Worm (Caenorhabditis elegans) whole organism, L3 larva: ENCODE measurements around the gene K09H11.11.

Experiments used
- R02D3.7 ChIP-seq: fragments of 150-350 bp; optimal IDR thresholded peaks from 2 replicates; lab custom pipeline; 2014; ENCODE audit warnings: missing biosample characterization, missing genetic modification characterization
- ZK546.5 ChIP-seq: sonication (generic microtip); optimal IDR thresholded peaks from 2 replicates; lab custom pipeline; 2017; ENCODE audit warnings: missing biosample characterization, missing genetic modification characterization
- ama-1 ChIP-seq: fragments of 150-350 bp; optimal IDR thresholded peaks from 2 replicates; lab custom pipeline; 2018
- ceh-28 ChIP-seq: fragments of 150-350 bp; optimal IDR thresholded peaks from 2 replicates; lab custom pipeline; 2014; ENCODE audit warnings: missing biosample characterization, missing genetic modification reagents, missing genetic modification characterization
- daf-12 ChIP-seq: fragments of 150-350 bp; optimal IDR thresholded peaks from 2 replicates; lab custom pipeline; 2014; ENCODE audit warnings: missing biosample characterization, missing genetic modification reagents, missing genetic modification characterization
- egl-27 ChIP-seq: sonication (generic microtip); optimal IDR thresholded peaks from 4 replicates; lab custom pipeline; 2017; ENCODE audit warnings: missing biosample characterization, missing genetic modification reagents, missing genetic modification characterization
- egl-5 ChIP-seq: fragments of 150-350 bp; optimal IDR thresholded peaks from 2 replicates; lab custom pipeline; 2017; ENCODE audit warnings: missing biosample characterization, missing genetic modification reagents, missing genetic modification characterization, inconsistent platforms
- elt-1 ChIP-seq: fragments of 150-350 bp; optimal IDR thresholded peaks from 2 replicates; lab custom pipeline; 2014; ENCODE audit warnings: missing biosample characterization, missing genetic modification characterization
- elt-2 ChIP-seq: sonication (generic microtip); optimal IDR thresholded peaks from 2 replicates; lab custom pipeline; 2016; ENCODE audit warnings: missing genetic modification reagents, mild to moderate bottlenecking, missing genetic modification characterization, missing compliant biosample characterization
- elt-3 ChIP-seq, 3 experiments: fragments of 150-350 bp in 1 of 3; sonication (generic microtip) in 2 of 3; optimal IDR thresholded peaks; 2 replicates in 2 of 3; 4 replicates in 1 of 3; lab custom pipeline; 2014 to 2017; ENCODE audit warnings: missing biosample characterization in 3 of 3, missing genetic modification characterization in 3 of 3
- eor-1 ChIP-seq, 2 experiments: fragments of 150-350 bp; optimal IDR thresholded peaks; 2 replicates each; lab custom pipeline; 2014 to 2018; ENCODE audit warnings: missing biosample characterization in 2 of 2, missing genetic modification characterization in 2 of 2
- fkh-10 ChIP-seq: sonication (generic microtip); optimal IDR thresholded peaks from 2 replicates; lab custom pipeline; 2017; ENCODE audit warnings: missing biosample characterization, missing genetic modification reagents, missing genetic modification characterization
- fkh-2 ChIP-seq: fragments of 150-350 bp; optimal IDR thresholded peaks from 2 replicates; lab custom pipeline; 2014; ENCODE audit warnings: missing biosample characterization, missing genetic modification reagents, missing genetic modification characterization
- hmg-11 ChIP-seq: sonication (generic microtip); optimal IDR thresholded peaks from 2 replicates; lab custom pipeline; 2016; ENCODE audit warnings: missing genetic modification characterization, missing compliant biosample characterization
- jun-1 ChIP-seq: fragments of 150-350 bp; optimal IDR thresholded peaks from 2 replicates; lab custom pipeline; 2014; ENCODE audit warnings: missing biosample characterization, missing genetic modification reagents, missing genetic modification characterization
- lin-15B ChIP-seq: fragments of 150-350 bp; optimal IDR thresholded peaks from 2 replicates; lab custom pipeline; 2014; ENCODE audit warnings: missing biosample characterization, missing genetic modification characterization
- lin-39 ChIP-seq: fragments of 150-350 bp; optimal IDR thresholded peaks from 2 replicates; lab custom pipeline; 2018; ENCODE audit warnings: missing biosample characterization, missing genetic modification reagents, missing genetic modification characterization
- mdl-1 ChIP-seq: fragments of 150-350 bp; optimal IDR thresholded peaks from 2 replicates; lab custom pipeline; 2014; ENCODE audit warnings: missing biosample characterization, missing genetic modification characterization
- mml-1 ChIP-seq: fragments of 150-350 bp; sonication (generic microtip); optimal IDR thresholded peaks from 3 replicates; lab custom pipeline; 2014; ENCODE audit warnings: missing biosample characterization, missing genetic modification characterization
- nfya-1 ChIP-seq: sonication (generic microtip); optimal IDR thresholded peaks from 2 replicates; lab custom pipeline; 2017; ENCODE audit warnings: missing genetic modification characterization, mild to moderate bottlenecking, missing compliant biosample characterization, antibody characterized with exemption, moderate library complexity; ENCODE audit not compliant: insufficient read depth
- nhr-11 ChIP-seq: fragments of 150-350 bp; optimal IDR thresholded peaks from 2 replicates; lab custom pipeline; 2014; ENCODE audit warnings: missing biosample characterization, missing genetic modification characterization
- nhr-12 ChIP-seq: fragments of 150-350 bp; optimal IDR thresholded peaks from 2 replicates; lab custom pipeline; 2014; ENCODE audit warnings: missing biosample characterization, missing genetic modification characterization
- nhr-23 ChIP-seq: fragments of 150-350 bp; optimal IDR thresholded peaks from 2 replicates; lab custom pipeline; 2014; ENCODE audit warnings: missing biosample characterization, missing genetic modification reagents, missing genetic modification characterization
- nhr-237 ChIP-seq: fragments of 150-350 bp; optimal IDR thresholded peaks from 2 replicates; lab custom pipeline; 2014; ENCODE audit warnings: missing biosample characterization, missing genetic modification characterization
- nhr-25 ChIP-seq: sonication (generic microtip); optimal IDR thresholded peaks from 2 replicates; lab custom pipeline; 2017; ENCODE audit warnings: missing biosample characterization, missing genetic modification characterization
- nhr-28 ChIP-seq: fragments of 150-350 bp; optimal IDR thresholded peaks from 2 replicates; lab custom pipeline; 2014; ENCODE audit warnings: missing biosample characterization, missing genetic modification characterization
- nhr-43 ChIP-seq: sonication (generic microtip); optimal IDR thresholded peaks from 2 replicates; lab custom pipeline; 2016; ENCODE audit warnings: mild to moderate bottlenecking, missing genetic modification characterization, missing compliant biosample characterization; ENCODE audit not compliant: poor library complexity, severe bottlenecking
- nhr-67 ChIP-seq: fragments of 150-350 bp; optimal IDR thresholded peaks from 2 replicates; lab custom pipeline; 2014; ENCODE audit warnings: missing biosample characterization, missing genetic modification characterization
- nhr-76 ChIP-seq: fragments of 150-350 bp; sonication (generic microtip); optimal IDR thresholded peaks from 5 replicates; lab custom pipeline; 2014; ENCODE audit warnings: missing biosample characterization, missing genetic modification characterization
- nhr-77 ChIP-seq: fragments of 150-350 bp; optimal IDR thresholded peaks from 2 replicates; lab custom pipeline; 2014; ENCODE audit warnings: missing biosample characterization, missing genetic modification characterization
- pha-4 ChIP-seq: fragments of 150-350 bp; optimal IDR thresholded peaks from 2 replicates; lab custom pipeline; 2014; ENCODE audit warnings: missing biosample characterization, missing genetic modification reagents, missing genetic modification characterization
- pqm-1 ChIP-seq: fragments of 150-350 bp; optimal IDR thresholded peaks from 2 replicates; lab custom pipeline; 2017; ENCODE audit warnings: missing biosample characterization, missing genetic modification characterization, inconsistent platforms
- sea-2 ChIP-seq: fragments of 150-350 bp; sonication (generic microtip); optimal IDR thresholded peaks from 4 replicates; lab custom pipeline; 2014; ENCODE audit warnings: missing biosample characterization, missing genetic modification reagents, missing genetic modification characterization
- tbx-2 ChIP-seq: sonication (generic microtip); optimal IDR thresholded peaks from 2 replicates; lab custom pipeline; 2016; ENCODE audit warnings: mild to moderate bottlenecking, missing genetic modification characterization, missing compliant biosample characterization
- unc-39 ChIP-seq: sonication (generic microtip); optimal IDR thresholded peaks from 4 replicates; lab custom pipeline; 2017; ENCODE audit warnings: missing biosample characterization, missing genetic modification characterization
- unc-62 ChIP-seq: fragments of 150-350 bp; sonication (generic microtip); optimal IDR thresholded peaks from 4 replicates; lab custom pipeline; 2014; ENCODE audit warnings: missing biosample characterization, missing genetic modification reagents, missing genetic modification characterization
- zag-1 ChIP-seq: fragments of 150-350 bp; optimal IDR thresholded peaks from 2 replicates; lab custom pipeline; 2014; ENCODE audit warnings: missing biosample characterization, missing genetic modification characterization
- ztf-4 ChIP-seq: fragments of 150-350 bp; optimal IDR thresholded peaks from 2 replicates; lab custom pipeline; 2014; ENCODE audit warnings: missing biosample characterization, missing genetic modification characterization

Gene K09H11.11

DNA sequence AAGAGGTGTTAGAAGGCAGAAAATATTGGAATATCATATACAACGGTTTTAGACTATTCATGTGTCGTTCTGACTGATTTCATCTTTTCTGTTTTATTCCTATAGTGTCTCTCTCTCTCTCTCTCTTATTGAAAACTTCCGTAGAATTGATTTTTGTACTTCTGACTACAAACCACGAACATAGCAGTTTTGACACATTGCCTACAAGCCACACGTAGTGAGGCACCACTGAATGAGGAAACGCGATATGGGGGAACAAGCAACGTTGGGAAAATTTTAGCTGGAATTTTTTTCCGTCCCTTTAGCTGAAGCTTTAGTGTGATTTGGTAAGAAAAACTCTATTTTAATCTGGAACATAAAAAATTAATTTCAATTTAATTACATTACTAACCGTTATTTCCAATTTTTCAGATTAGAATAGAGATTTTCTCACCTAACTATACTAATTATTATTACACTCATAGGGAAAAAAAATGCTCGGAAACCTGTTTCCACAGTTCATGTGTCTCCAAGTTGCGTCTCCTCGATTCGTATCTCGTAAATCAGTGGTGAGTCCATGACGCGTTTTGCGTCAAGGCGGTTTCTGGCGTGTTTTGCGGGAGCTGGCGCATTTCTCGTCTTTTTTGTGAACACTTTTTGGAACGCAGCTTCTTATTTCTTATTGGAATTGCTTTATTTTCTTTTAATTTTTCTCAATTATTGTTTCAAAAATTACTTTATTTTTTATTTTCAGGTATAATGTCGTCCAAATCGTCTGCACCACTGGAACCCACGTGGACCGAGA, 35.6 kb upstream of the K09H11.11 start, which contains the start of the genes nhr-142 and F44E7.9 (continued):
- peak; percentile 91 for TF ChIP-seq lin-15B (tag; lab: Kevin White, UChicago)
- peak; percentile 52 for TF ChIP-seq lin-39 (tag; lab: Kevin White, UChicago)
- TF ChIP-seq eor-1 (tag; optimal IDR thresholded peaks at IDR 0.05; lab: Kevin White, UChicago), result no peak
- TF ChIP-seq nhr-25, result peak; percentile 63
- peak; percentile 25 for TF ChIP-seq egl-27
- peak; percentile 43 for TF ChIP-seq egl-5 (tag; lab: Kevin White, UChicago)
- TF ChIP-seq ceh-28 (tag; lab: Kevin White, UChicago), result peak; percentile 10
- no peak for TF ChIP-seq nhr-67
- TF ChIP-seq ama-1 (lab: Kevin White, UChicago), result no peak
- peak; percentile 62 for TF ChIP-seq pqm-1
- TF ChIP-seq pha-4, result peak; percentile 83
- no peak for TF ChIP-seq nhr-237 (tag; lab: Kevin White, UChicago)

DNA sequence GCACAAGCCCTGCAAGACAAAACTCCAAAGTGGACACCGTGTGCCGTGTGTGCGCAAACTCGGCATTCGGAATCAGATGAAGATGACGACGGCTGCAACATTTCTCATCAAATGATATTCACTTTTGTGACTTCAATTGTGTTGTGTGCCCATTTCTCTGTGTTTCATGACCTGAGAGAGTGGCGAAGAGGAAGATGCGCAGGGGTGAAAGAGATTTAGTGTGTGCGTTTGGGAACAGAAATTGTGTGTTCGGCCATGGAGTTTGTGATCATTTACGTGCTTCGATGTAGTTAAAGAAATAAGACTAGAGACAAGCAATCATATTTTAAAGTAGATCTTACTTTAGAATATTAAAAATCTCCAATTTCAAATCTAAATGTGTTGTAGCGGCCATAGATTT, 33.6 kb upstream of the K09H11.11 start:
- TF ChIP-seq eor-1 (tag; optimal IDR thresholded peaks at IDR 0.05; lab: Kevin White, UChicago) (no peak), ama-1 (lab: Kevin White, UChicago) (no peak), mdl-1 (tag; lab: Kevin White, UChicago) (no peak), R02D3.7 (tag; lab: Kevin White, UChicago) (no peak), nfya-1 (tag; lab: Kevin White, UChicago) (no peak), nhr-67 (no peak), elt-1 (tag; lab: Kevin White, UChicago) (no peak), jun-1 (tag; lab: Kevin White, UChicago) (no peak), elt-2 (tag; lab: Kevin White, UChicago) (no peak), nhr-237 (tag; lab: Kevin White, UChicago) (no peak), fkh-2 (no peak), nhr-43 (tag; lab: Kevin White, UChicago) (no peak), ztf-4 (no peak), lin-15B (tag; lab: Kevin White, UChicago) (no peak), nhr-77 (tag; lab: Kevin White, UChicago) (no peak), nhr-23 (no peak), tbx-2 (tag; lab: Kevin White, UChicago) (no peak), egl-5 (tag; lab: Kevin White, UChicago) (no peak), mml-1 (tag; lab: Kevin White, UChicago) (no peak)

DNA sequence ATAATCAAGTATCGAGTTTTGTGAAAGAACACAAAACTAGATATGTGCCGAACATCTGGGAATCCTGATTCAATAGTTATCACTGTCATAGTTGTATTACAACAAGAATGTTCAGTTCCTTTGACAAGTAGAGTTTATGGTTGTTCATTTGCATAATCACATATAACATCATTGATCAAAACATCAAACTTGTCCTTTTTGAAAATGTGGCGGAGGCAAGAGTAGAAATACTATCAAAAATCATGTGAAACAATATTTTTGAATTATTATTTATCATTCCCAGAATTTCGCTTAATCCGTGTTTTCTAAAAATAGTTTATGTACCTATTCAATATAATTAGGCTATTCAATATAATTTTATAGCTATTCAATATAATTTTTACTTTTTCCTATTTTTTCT, 30.3 kb upstream of the K09H11.11 start, which contains the start of gene F44E7.7:
F44E7.7 (minus strand) TSS at position 101 of the 400 bp plus-strand sequence.
- no peak for TF ChIP-seq mdl-1 (tag; lab: Kevin White, UChicago)

DNA sequence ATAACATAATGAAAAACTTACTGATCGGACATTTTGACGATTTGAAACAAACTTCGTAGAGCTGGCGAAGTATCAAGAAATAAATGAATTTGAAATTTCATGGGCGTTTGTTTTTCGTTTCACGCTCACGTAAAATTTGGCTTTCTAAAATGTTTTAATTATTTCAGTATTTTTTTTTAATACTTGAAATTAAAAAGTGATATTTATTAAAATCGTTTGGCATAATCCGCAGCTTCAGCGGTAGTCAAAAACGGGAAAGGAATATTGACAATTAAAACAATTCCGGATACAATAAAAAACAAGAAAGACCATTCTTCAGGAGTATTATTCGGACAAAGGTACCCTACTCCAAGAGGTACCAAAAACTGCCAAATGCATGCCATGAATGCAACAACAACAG, 27.6 kb upstream of the K09H11.11 start, which contains the start of gene fbxa-183:
fbxa-183 (minus strand) TSS at position 101 of the 400 bp plus-strand sequence.
- no peak for TF ChIP-seq nhr-76 (tag; lab: Kevin White, UChicago)
- TF ChIP-seq zag-1 (tag; lab: Kevin White, UChicago), result no peak
- no peak for TF ChIP-seq nhr-12 (tag; lab: Kevin White, UChicago)
- TF ChIP-seq, all 47 proteins: peak for 0

DNA sequence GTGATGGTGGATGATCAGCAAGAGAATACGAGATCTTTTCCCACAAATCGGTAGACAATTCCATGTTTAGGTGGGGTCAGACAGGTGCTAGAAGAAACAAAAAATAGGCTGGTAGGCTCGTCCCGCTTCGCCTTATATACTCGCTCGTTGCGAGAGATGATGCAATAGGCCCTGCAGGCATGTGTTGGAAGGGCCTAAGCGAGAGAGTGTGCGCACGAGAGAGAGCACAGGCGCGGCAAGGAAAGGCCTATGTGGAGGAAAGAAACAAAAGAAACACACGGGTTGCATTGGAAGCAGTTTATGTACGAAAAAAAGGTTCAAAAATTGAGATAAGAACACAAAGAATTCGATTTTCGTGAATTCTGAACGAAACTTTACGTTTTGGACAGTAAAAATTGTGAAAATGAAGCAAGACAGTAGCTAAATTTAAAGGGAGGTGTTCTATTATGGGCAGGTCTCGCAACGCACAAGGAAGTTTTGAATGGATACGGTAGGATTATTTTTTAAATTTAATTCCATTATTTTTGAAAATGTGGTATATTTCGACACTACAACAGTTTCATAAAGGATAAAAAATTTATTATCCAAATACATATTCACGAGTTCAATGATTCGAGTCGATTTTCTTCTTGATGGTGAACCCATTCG, 25.8 kb upstream of the K09H11.11 start, which contains the start of gene F44E7.5:
F44E7.5 (minus strand) TSS at position 210 of the 648 bp plus-strand sequence.
- TF ChIP-seq unc-39 (tag; lab: Kevin White, UChicago) (no peak), nhr-11 (tag; lab: Kevin White, UChicago) (no peak), ZK546.5 (tag; lab: Kevin White, UChicago) (no peak), eor-1 (tag; optimal IDR thresholded peaks at IDR 0.05; lab: Kevin White, UChicago) (no peak), nhr-23 (peak; percentile 76), fkh-10 (GFP tag; lab: Kevin White, UChicago) (no peak), ceh-28 (tag; lab: Kevin White, UChicago) (no peak), unc-62 (no peak), elt-2 (tag; lab: Kevin White, UChicago) (peak; percentile 86), hmg-11 (tag; lab: Kevin White, UChicago) (peak; percentile 7), pha-4 (peak; percentile 71), nhr-237 (tag; lab: Kevin White, UChicago) (no peak), sea-2 (GFP tag; lab: Kevin White, UChicago) (no peak), lin-15B (tag; lab: Kevin White, UChicago) (peak; percentile 47), fkh-2 (no peak), mdl-1 (tag; lab: Kevin White, UChicago) (no peak), nhr-25 (peak; percentile 71), nhr-12 (tag; lab: Kevin White, UChicago) (no peak), R02D3.7 (tag; lab: Kevin White, UChicago) (peak; percentile 15), nhr-28 (tag; lab: Kevin White, UChicago) (no peak), nhr-67 (no peak), elt-3 (tag; optimal IDR thresholded peaks at IDR 0.05; lab: Kevin White, UChicago) (no peak), pqm-1 (peak; percentile 74), daf-12 (tag; lab: Kevin White, UChicago) (no peak), nhr-43 (tag; lab: Kevin White, UChicago) (peak; percentile 5), ama-1 (lab: Kevin White, UChicago) (peak; percentile 12), egl-27 (no peak), egl-5 (tag; lab: Kevin White, UChicago) (no peak), tbx-2 (tag; lab: Kevin White, UChicago) (no peak)
